Fruit fly (Drosophila melanogaster) whole organism, embryonic: ENCODE data around the gene Nup93-1.

ENCODE experiments used
- ATbp ChIP-seq: fragments of 200-800 bp; sonication (Bioruptor generic); optimal IDR thresholded peaks from 2 replicates; lab custom pipeline; 2017; ENCODE audit warnings: missing biosample characterization, mild to moderate bottlenecking, missing genetic modification characterization, missing genetic modification reagents
- Antp ChIP-seq: fragments of 200-800 bp; sonication (Bioruptor generic); optimal IDR thresholded peaks from 3 replicates; lab custom pipeline; 2016; ENCODE audit warnings: missing biosample characterization, missing genetic modification characterization
- CG10366 ChIP-seq: fragments of 200-800 bp; sonication (Bioruptor generic); IDR thresholded peaks from 2 replicates; pipeline ENCODE4 v1.3.6; 2022; ENCODE audit warnings: missing biosample characterization, missing genetic modification characterization
- CG11504 ChIP-seq: fragments of 200-800 bp; sonication (Bioruptor generic); optimal IDR thresholded peaks from 3 replicates; lab custom pipeline; 2019; ENCODE audit warnings: missing biosample characterization, mild to moderate bottlenecking, missing genetic modification characterization, moderate library complexity
- CG11723 ChIP-seq: fragments of 200-800 bp; sonication (Bioruptor generic); optimal IDR thresholded peaks from 2 replicates; lab custom pipeline; 2017; ENCODE audit warnings: missing biosample characterization, mild to moderate bottlenecking, missing genetic modification characterization
- CG12155 ChIP-seq: fragments of 200-800 bp; sonication (Bioruptor generic); optimal IDR thresholded peaks from 3 replicates; lab custom pipeline; 2016; ENCODE audit warnings: missing biosample characterization, missing genetic modification characterization
- CG12391 ChIP-seq: fragments of 200-800 bp; sonication (Bioruptor generic); optimal IDR thresholded peaks from 3 replicates; lab custom pipeline; 2018; ENCODE audit warnings: missing biosample characterization, mild to moderate bottlenecking, missing genetic modification characterization, moderate library complexity
- CG15269 ChIP-seq: fragments of 200-800 bp; sonication (Bioruptor generic); optimal IDR thresholded peaks from 2 replicates; lab custom pipeline; 2018; ENCODE audit warnings: missing biosample characterization, mild to moderate bottlenecking, missing genetic modification characterization, moderate library complexity
- CG1529 ChIP-seq: fragments of 200-800 bp; sonication (Bioruptor generic); optimal IDR thresholded peaks from 3 replicates; lab custom pipeline; 2018; ENCODE audit warnings: missing biosample characterization, missing genetic modification characterization
- CG17359 ChIP-seq: fragments of 200-800 bp; sonication (Bioruptor generic); optimal IDR thresholded peaks from 3 replicates; lab custom pipeline; 2018; ENCODE audit warnings: missing biosample characterization, mild to moderate bottlenecking, missing genetic modification characterization, moderate library complexity
- CG17361 ChIP-seq: fragments of 200-800 bp; sonication (Bioruptor generic); IDR thresholded peaks from 3 replicates; pipeline ENCODE4 v1.3.6; 2022; ENCODE audit warnings: missing biosample characterization, missing genetic modification characterization
- CG17612 ChIP-seq: fragments of 200-800 bp; sonication (Bioruptor generic); IDR thresholded peaks from 2 replicates; pipeline ENCODE4 v1.3.6; 2022; ENCODE audit warnings: missing biosample characterization, missing genetic modification characterization
- CG1832 ChIP-seq: fragments of 200-800 bp; sonication (Bioruptor generic); optimal IDR thresholded peaks from 2 replicates; lab custom pipeline; 2017; ENCODE audit warnings: missing biosample characterization, mild to moderate bottlenecking, missing genetic modification characterization, inconsistent platforms
- CG2120 ChIP-seq: fragments of 200-800 bp; sonication (Bioruptor generic); optimal IDR thresholded peaks from 3 replicates; lab custom pipeline; 2016; ENCODE audit warnings: missing biosample characterization, missing genetic modification characterization
- CG3281 ChIP-seq: fragments of 200-800 bp; sonication (Bioruptor generic); optimal IDR thresholded peaks from 3 replicates; lab custom pipeline; 2017; ENCODE audit warnings: missing biosample characterization, mild to moderate bottlenecking, missing genetic modification characterization
- CG34422 ChIP-seq: fragments of 200-800 bp; sonication (Bioruptor generic); IDR thresholded peaks from 3 replicates; pipeline ENCODE4 v1.3.6; 2022; ENCODE audit warnings: missing biosample characterization, missing genetic modification characterization
- CG43689 ChIP-seq: fragments of 200-800 bp; sonication (Bioruptor generic); IDR thresholded peaks from 2 replicates; pipeline ENCODE4 v1.3.6; 2022; ENCODE audit warnings: missing biosample characterization, missing genetic modification characterization
- CG4424 ChIP-seq: fragments of 200-800 bp; sonication (Bioruptor generic); optimal IDR thresholded peaks from 3 replicates; lab custom pipeline; 2016; ENCODE audit warnings: missing biosample characterization, missing genetic modification characterization
- CG6683 ChIP-seq: fragments of 200-800 bp; sonication (Bioruptor generic); optimal IDR thresholded peaks from 2 replicates; lab custom pipeline; 2017; ENCODE audit warnings: missing biosample characterization, mild to moderate bottlenecking, missing genetic modification characterization, missing genetic modification reagents
- CG6791 ChIP-seq: fragments of 200-800 bp; sonication (Bioruptor generic); IDR thresholded peaks from 3 replicates; pipeline ENCODE4 v1.3.6; 2022; ENCODE audit warnings: missing biosample characterization, missing genetic modification characterization; ENCODE audit not compliant: partially characterized antibody
- CG7372 ChIP-seq: fragments of 200-800 bp; sonication (Bioruptor generic); IDR thresholded peaks from 2 replicates; pipeline ENCODE4 v1.3.6; 2022; ENCODE audit warnings: missing biosample characterization, missing genetic modification characterization
- CG7786 ChIP-seq: fragments of 200-800 bp; sonication (Bioruptor generic); optimal IDR thresholded peaks from 2 replicates; lab custom pipeline; 2016; ENCODE audit warnings: missing biosample characterization, missing genetic modification characterization
- CG8290 ChIP-seq, 3 experiments: fragments of 200-800 bp; sonication (Bioruptor generic); optimal IDR thresholded peaks; 2 replicates each; lab custom pipeline; 2016 to 2019; ENCODE audit warnings: missing biosample characterization in 3 of 3, missing genetic modification characterization in 3 of 3, mild to moderate bottlenecking in 2 of 3, moderate library complexity in 1 of 3
- Hmr ChIP-seq: fragments of 200-800 bp; sonication (Bioruptor generic); optimal IDR thresholded peaks from 3 replicates; lab custom pipeline; 2017; ENCODE audit warnings: mild to moderate bottlenecking, missing biosample characterization, missing genetic modification reagents, missing genetic modification characterization
- Max ChIP-seq: fragments of 200-800 bp; sonication (Bioruptor generic); optimal IDR thresholded peaks from 2 replicates; lab custom pipeline; 2016; ENCODE audit warnings: missing biosample characterization, mild to moderate bottlenecking, missing genetic modification characterization
- Oli ChIP-seq: fragments of 200-800 bp; sonication (Bioruptor generic); optimal IDR thresholded peaks from 2 replicates; lab custom pipeline; 2018; ENCODE audit warnings: missing biosample characterization, mild to moderate bottlenecking, missing genetic modification characterization, moderate library complexity
- Pdp1 ChIP-seq, 2 experiments: fragments of 200-800 bp; sonication (Bioruptor generic); optimal IDR thresholded peaks; 3 replicates each; lab custom pipeline; 2016; ENCODE audit warnings: missing biosample characterization in 2 of 2, missing genetic modification characterization in 2 of 2, mild to moderate bottlenecking in 1 of 2, moderate library complexity in 1 of 2
- Rfx ChIP-seq: fragments of 200-800 bp; sonication (Bioruptor generic); IDR thresholded peaks from 2 replicates; pipeline ENCODE4 v1.3.6; 2022; ENCODE audit warnings: missing biosample characterization, missing genetic modification characterization
- Sox102F ChIP-seq: fragments of 200-800 bp; sonication (Bioruptor generic); optimal IDR thresholded peaks from 2 replicates; lab custom pipeline; 2018; ENCODE audit warnings: missing biosample characterization, mild to moderate bottlenecking, missing genetic modification characterization, moderate library complexity
- bsh ChIP-seq, 2 experiments: fragments of 200-800 bp; sonication (Bioruptor generic); optimal IDR thresholded peaks; 2 replicates each; lab custom pipeline; 2017 to 2018; ENCODE audit warnings: mild to moderate bottlenecking in 2 of 2, missing biosample characterization in 2 of 2, missing genetic modification characterization in 2 of 2, moderate library complexity in 1 of 2
- cg ChIP-seq: fragments of 200-800 bp; sonication (Bioruptor generic); optimal IDR thresholded peaks from 3 replicates; lab custom pipeline; 2019; ENCODE audit warnings: missing biosample characterization, mild to moderate bottlenecking, missing genetic modification characterization, moderate library complexity
- crc ChIP-seq: fragments of 200-800 bp; sonication (Bioruptor generic); optimal IDR thresholded peaks from 2 replicates; lab custom pipeline; 2016; ENCODE audit warnings: missing biosample characterization, missing genetic modification characterization
- croc ChIP-seq: fragments of 200-800 bp; sonication (Bioruptor generic); conservative IDR thresholded peaks from 3 replicates; pipeline ENCODE4 v1.3.6; 2022; ENCODE audit warnings: missing biosample characterization, missing genetic modification characterization
- dan ChIP-seq: fragments of 200-800 bp; sonication (Bioruptor generic); IDR thresholded peaks from 2 replicates; pipeline ENCODE4 v1.3.6; 2022; ENCODE audit warnings: missing biosample characterization, missing genetic modification characterization
- dysf ChIP-seq: fragments of 200-800 bp; sonication (Bioruptor generic); IDR thresholded peaks from 3 replicates; pipeline ENCODE4 v1.3.6; 2022; ENCODE audit warnings: missing biosample characterization, missing genetic modification characterization
- esg ChIP-seq: fragments of 200-800 bp; sonication (Bioruptor generic); conservative IDR thresholded peaks from 2 replicates; pipeline ENCODE4 v1.3.6; 2022; ENCODE audit warnings: missing biosample characterization, missing genetic modification characterization
- fd96Cb ChIP-seq: fragments of 200-800 bp; sonication (Bioruptor generic); optimal IDR thresholded peaks from 2 replicates; lab custom pipeline; 2018; ENCODE audit warnings: missing biosample characterization, mild to moderate bottlenecking, missing genetic modification characterization, moderate library complexity
- gfzf ChIP-seq: fragments of 200-800 bp; sonication (Bioruptor generic); optimal IDR thresholded peaks from 2 replicates; lab custom pipeline; 2016; ENCODE audit warnings: missing biosample characterization, mild to moderate bottlenecking, missing genetic modification characterization, moderate library complexity
- jumu ChIP-seq: fragments of 200-800 bp; sonication (Bioruptor generic); optimal IDR thresholded peaks from 3 replicates; lab custom pipeline; 2016; ENCODE audit warnings: missing biosample characterization, missing genetic modification characterization
- kni ChIP-seq: fragments of 200-800 bp; sonication (Bioruptor generic); optimal IDR thresholded peaks from 3 replicates; lab custom pipeline; 2017; ENCODE audit warnings: mild to moderate bottlenecking, missing biosample characterization, missing genetic modification reagents, missing genetic modification characterization
- knrl ChIP-seq: fragments of 200-800 bp; sonication (Bioruptor generic); IDR thresholded peaks from 3 replicates; pipeline ENCODE4 v1.3.6; 2022; ENCODE audit warnings: missing biosample characterization, missing genetic modification characterization; ENCODE audit not compliant: partially characterized antibody
- lab ChIP-seq: fragments of 200-800 bp; sonication (Bioruptor generic); optimal IDR thresholded peaks from 3 replicates; lab custom pipeline; 2017; ENCODE audit warnings: missing biosample characterization, missing genetic modification characterization, mild to moderate bottlenecking, moderate library complexity, missing genetic modification reagents
- lilli ChIP-seq: fragments of 200-800 bp; sonication (Bioruptor generic); optimal IDR thresholded peaks from 3 replicates; lab custom pipeline; 2016; ENCODE audit warnings: missing biosample characterization, missing genetic modification characterization
- nmo ChIP-seq: fragments of 200-800 bp; sonication (Bioruptor generic); optimal IDR thresholded peaks from 2 replicates; lab custom pipeline; 2018; ENCODE audit warnings: missing biosample characterization, mild to moderate bottlenecking, missing genetic modification characterization, moderate library complexity
- pan ChIP-seq, 4 experiments: fragments of >200 bp in 3 of 4; fragments of 200-800 bp in 1 of 4; sonication (Bioruptor generic) in 1 of 4; optimal IDR thresholded peaks in 3 of 4; IDR thresholded peaks in 1 of 4; 2 replicates each; pipeline versions ENCODE4 v1.3.6 to Lab custom; 2017 to 2022; ENCODE audit warnings: missing biosample characterization in 2 of 4, missing genetic modification characterization in 2 of 4, mixed read lengths in 1 of 4
- peb ChIP-seq: fragments of 200-800 bp; sonication (Bioruptor generic); IDR thresholded peaks from 2 replicates; pipeline ENCODE4 v1.3.6; 2022; ENCODE audit warnings: missing biosample characterization, missing genetic modification characterization
- wor ChIP-seq: fragments of 200-800 bp; sonication (Bioruptor generic); IDR thresholded peaks from 2 replicates; pipeline ENCODE4 v1.3.6; 2022; ENCODE audit warnings: missing biosample characterization, missing genetic modification characterization

The Nup93-1 gene

DNA sequence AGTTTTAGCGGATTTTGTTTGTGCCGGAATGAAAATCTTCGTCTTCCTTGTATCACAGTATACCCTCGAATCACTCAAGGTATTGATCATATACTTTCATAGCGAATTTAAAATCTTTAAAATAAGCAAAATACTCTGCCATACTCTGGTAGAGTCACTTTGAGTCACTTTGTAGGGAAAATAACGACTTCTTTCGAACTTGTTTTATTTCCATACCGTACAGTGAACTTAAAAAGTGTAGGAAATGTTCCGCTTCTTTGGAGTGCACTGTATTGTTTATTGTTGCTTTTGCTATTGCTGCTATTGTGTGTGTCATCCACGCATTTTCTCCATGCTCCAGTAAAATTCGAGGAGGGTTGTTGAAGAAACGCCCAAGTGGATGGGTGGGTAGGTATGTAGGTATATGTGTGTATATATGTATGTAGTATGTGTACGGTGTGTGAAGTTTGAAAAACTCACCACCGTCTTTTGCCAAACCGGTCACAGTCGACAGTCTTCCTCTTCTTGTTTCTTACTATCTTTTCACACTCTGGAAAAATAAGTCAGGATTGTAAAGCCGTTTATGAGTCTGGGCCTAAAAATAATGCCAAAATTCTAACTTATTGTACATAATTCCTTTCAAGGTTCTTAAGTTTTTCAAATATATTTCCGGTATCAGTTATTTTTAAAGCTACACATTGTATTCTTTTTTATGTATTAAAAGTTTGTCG, 33.5 kb upstream of the Nup93-1 start (continued):
- TF ChIP-seq nmo (GFP tag; lab: Kevin White, UChicago) (peak; percentile 23), pan (optimal IDR thresholded peaks at IDR 0.05; lab: Kevin White, UChicago) (no peak), pan (GFP tag; optimal IDR thresholded peaks at IDR 0.05 in 1 of 2, IDR thresholded peaks at IDR 0.05 in 1 of 2) (peak in 1 of 2 experiments; percentile 53), lab (GFP tag; lab: Kevin White, UChicago) (peak; percentile 47), CG12391 (tag; lab: Kevin White, UChicago) (peak; percentile 39), Oli (tag; lab: Kevin White, UChicago) (peak; percentile 58), CG1832 (GFP tag; lab: Kevin White, UChicago) (no peak), CG11723 (peak; percentile 7), dan (no peak), Hmr (GFP tag; lab: Kevin White, UChicago) (peak; percentile 53), CG7372 (GFP tag; lab: Robert Waterston, UW) (0 out of 2 replicates have a peak, but pooled peaks have one; percentile 12), CG17359 (tag; lab: Kevin White, UChicago) (peak; percentile 37), fd96Cb (tag; lab: Kevin White, UChicago) (peak; percentile 25), CG6683 (peak; percentile 14), CG43689 (GFP tag; lab: Robert Waterston, UW) (no peak), Max (GFP tag; lab: Kevin White, UChicago) (no peak), CG17361 (GFP tag; lab: Robert Waterston, UW) (peak; percentile 47; the same call in 1 of the 3 replicates), ATbp (GFP tag; lab: Kevin White, UChicago) (peak; percentile 51), CG34422 (GFP tag; lab: Robert Waterston, UW) (no peak), croc (GFP tag; lab: Robert Waterston, UW) (no peak), kni (GFP tag; lab: Kevin White, UChicago) (peak; percentile 75), Sox102F (GFP tag; lab: Kevin White, UChicago) (peak; percentile 52), CG3281 (peak; percentile 21), CG1529 (GFP tag; lab: Kevin White, UChicago) (no peak), wor (GFP tag; lab: Robert Waterston, UW) (no peak), jumu (GFP tag; lab: Kevin White, UChicago) (peak; percentile 24), CG11504 (peak; percentile 59), esg (GFP tag; lab: Robert Waterston, UW) (0 out of 2 replicates have a peak, but pooled peaks have one; percentile 16), CG12155 (GFP tag; lab: Kevin White, UChicago) (no peak), CG17612 (GFP tag; lab: Robert Waterston, UW) (no peak), Pdp1 (GFP tag; optimal IDR thresholded peaks at IDR 0.05; lab: Kevin White, UChicago) (peak; percentile 9 to 29), Rfx (GFP tag; lab: Robert Waterston, UW) (0 out of 2 replicates have a peak, but pooled peaks have one; percentile 11), gfzf (GFP tag; lab: Kevin White, UChicago) (no peak), peb (GFP tag; lab: Robert Waterston, UW) (peak; percentile 38; the same call in 1 of the 2 replicates), CG4424 (peak; percentile 38), dysf (GFP tag; lab: Robert Waterston, UW) (0 out of 3 replicates have a peak, but pooled peaks have one; percentile 35), lilli (peak; percentile 43), CG8290 (GFP tag; optimal IDR thresholded peaks at IDR 0.05; lab: Kevin White, UChicago) (no peak), CG8290 (tag; optimal IDR thresholded peaks at IDR 0.05; lab: Kevin White, UChicago) (peak in 1 of 2 experiments; percentile 39), CG7786 (GFP tag; lab: Kevin White, UChicago) (peak; percentile 40), Antp (GFP tag; lab: Kevin White, UChicago) (peak; percentile 30), CG15269 (tag; lab: Kevin White, UChicago) (peak; percentile 26), crc (GFP tag; lab: Kevin White, UChicago) (peak; percentile 2), CG6791 (GFP tag; lab: Robert Waterston, UW) (no peak), cg (peak; percentile 34), CG10366 (GFP tag; lab: Robert Waterston, UW) (no peak), knrl (GFP tag; lab: Robert Waterston, UW) (no peak), CG2120 (GFP tag; lab: Kevin White, UChicago) (peak; percentile 58), bsh (GFP tag; optimal IDR thresholded peaks at IDR 0.05; lab: Kevin White, UChicago) (peak in 1 of 2 experiments; percentile 59)
